Worm (Caenorhabditis elegans): Measurements from ENCODE around the gene C04B4.6.
"Not testable (repeated sequence)": the region's sequence is repeated elsewhere in the genome, so short reads cannot be mapped to it uniquely, and the experiment has no call there.

C04B4.6 gene

DNA sequence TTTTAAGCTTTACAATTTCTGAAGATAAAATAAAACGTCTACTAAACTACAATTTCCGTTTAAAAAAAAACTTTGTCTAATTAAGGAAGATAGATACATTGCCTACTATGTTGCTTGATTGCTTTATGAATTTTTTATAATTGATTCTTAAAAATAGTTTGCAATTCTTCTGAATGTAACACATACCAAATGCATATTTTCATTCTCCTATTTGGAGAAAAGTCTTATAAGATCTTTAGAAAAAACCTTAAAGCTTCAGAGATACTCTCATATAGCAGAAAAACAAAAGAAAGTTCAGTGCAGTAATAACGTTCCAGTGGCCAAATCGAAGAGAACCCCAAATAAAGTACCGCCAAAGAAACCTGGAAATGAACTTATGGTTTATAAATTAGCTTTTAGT is 31.1 kb upstream of the C04B4.6 start, which contains the start of gene phf-32:
TSS of gene phf-32 (plus strand) at position 301 of the 400 bp plus-strand sequence.
- TF ChIP-seq scrt-1 (GFP tag; IDR thresholded peaks at IDR 0.05) (no peak), hmg-4 (GFP tag; optimal IDR thresholded peaks at IDR 0.05) (no peak), F13C5.2 (tag; optimal IDR thresholded peaks at IDR 0.05) (no peak), ceh-36 (tag; optimal IDR thresholded peaks at IDR 0.05) (no peak), sea-1 (GFP tag; conservative IDR thresholded peaks at IDR 0.05) (no peak), pes-1 (GFP tag; IDR thresholded peaks at IDR 0.05) (no peak), hmbx-1 (tag; optimal IDR thresholded peaks at IDR 0.05) (no peak), flt-1 (GFP tag; IDR thresholded peaks at IDR 0.05) (no peak), tbx-37 (GFP tag; conservative IDR thresholded peaks at IDR 0.05) (no peak), ama-1 (optimal IDR thresholded peaks at IDR 0.05) (no peak), ceh-13 (GFP tag; optimal IDR thresholded peaks at IDR 0.05) (no peak), B0310.2 (tag; optimal IDR thresholded peaks at IDR 0.05) (no peak), tbx-11 (GFP tag; IDR thresholded peaks at IDR 0.05) (no peak), aly-1 (tag; optimal IDR thresholded peaks at IDR 0.05) (no peak)

DNA sequence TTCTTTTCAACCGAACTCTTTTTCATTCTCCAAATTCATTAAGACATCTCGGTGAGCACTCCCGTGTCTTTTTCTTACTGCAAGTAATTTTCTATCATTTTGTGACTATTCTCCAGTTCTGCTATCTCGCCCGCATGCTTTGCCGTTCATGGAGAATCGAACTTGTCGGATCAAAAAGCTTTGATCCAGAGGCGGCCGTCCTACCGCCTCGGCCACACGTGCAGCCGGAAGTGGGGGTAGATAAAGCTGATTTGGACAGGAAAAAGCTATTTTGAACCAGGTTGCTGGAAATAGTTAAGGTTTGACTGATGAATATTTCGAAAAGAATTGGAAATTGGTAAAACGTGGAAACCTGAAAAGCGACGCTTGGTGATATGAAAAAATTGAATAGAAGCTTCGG is 28.8 kb upstream of the C04B4.6 start:
- no peak for TF ChIP-seq ets-7 (tag; optimal IDR thresholded peaks at IDR 0.05)
- no peak for TF ChIP-seq pes-1 (GFP tag; IDR thresholded peaks at IDR 0.05)
- TF ChIP-seq tra-4 (tag; optimal IDR thresholded peaks at IDR 0.05): no peak

DNA sequence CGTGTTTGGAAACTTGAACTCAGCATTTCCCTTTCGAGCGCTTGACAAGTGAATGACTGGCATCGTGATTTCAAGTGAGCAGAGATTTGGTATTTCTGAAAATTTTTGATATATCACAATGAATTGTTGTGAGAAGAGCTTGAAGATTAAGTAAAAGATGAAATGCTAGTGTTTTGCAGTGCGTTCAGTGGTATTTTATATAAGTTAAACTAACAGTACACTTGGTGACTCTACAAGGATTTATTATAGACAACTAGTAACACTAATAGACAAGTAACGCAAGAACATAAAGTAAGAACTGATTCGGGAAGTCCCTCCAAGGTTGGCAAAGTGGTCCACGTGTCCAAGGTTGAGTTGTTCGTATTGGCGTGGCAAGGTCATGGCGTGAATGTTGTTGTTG is 27.3 kb upstream of the C04B4.6 start, which contains the start of gene dot-1.3:
TSS of gene dot-1.3 (minus strand) at position 101 of the 400 bp plus-strand sequence.
- TF ChIP-seq tbx-11 (GFP tag; IDR thresholded peaks at IDR 0.05); hmbx-1 (tag; optimal IDR thresholded peaks at IDR 0.05); ceh-13 (GFP tag; optimal IDR thresholded peaks at IDR 0.05): not testable (repeated sequence)

DNA sequence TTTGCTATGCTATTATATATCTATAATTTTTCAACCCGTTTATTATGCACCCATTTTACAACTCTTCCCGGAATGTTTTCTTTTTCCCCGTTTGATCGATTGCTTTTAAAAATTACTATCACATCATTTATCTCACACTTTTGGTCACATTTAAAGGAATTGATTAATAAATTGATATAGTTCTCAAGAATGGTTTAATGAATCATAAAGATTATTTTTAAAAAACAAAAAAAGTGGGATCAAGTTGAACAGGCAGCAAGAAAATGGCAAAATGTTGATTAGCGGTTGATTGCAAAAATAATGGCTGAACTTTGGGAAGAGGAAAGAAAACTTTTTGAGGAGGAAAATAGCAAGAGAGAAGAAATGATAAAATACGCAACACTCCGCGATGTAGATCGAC is 24.4 kb upstream of the C04B4.6 start, which contains the start of gene W06D11.5:
TSS of gene W06D11.5 (plus strand) at position 301 of the 400 bp plus-strand sequence.
- no peak for TF ChIP-seq tra-4 (tag; optimal IDR thresholded peaks at IDR 0.05)
- TF ChIP-seq hmbx-1 (tag; optimal IDR thresholded peaks at IDR 0.05): no peak
- no peak for TF ChIP-seq ama-1 (optimal IDR thresholded peaks at IDR 0.05)
- no peak for TF ChIP-seq hnd-1 (tag; optimal IDR thresholded peaks at IDR 0.05)
- TF ChIP-seq pes-1 (GFP tag; IDR thresholded peaks at IDR 0.05): no peak
- no peak for TF ChIP-seq B0310.2 (tag; optimal IDR thresholded peaks at IDR 0.05)
- TF ChIP-seq F13C5.2 (tag; optimal IDR thresholded peaks at IDR 0.05): no peak
- no peak for TF ChIP-seq ceh-13 (GFP tag; optimal IDR thresholded peaks at IDR 0.05)
- TF ChIP-seq tbx-11 (GFP tag; IDR thresholded peaks at IDR 0.05): no peak
- no peak for TF ChIP-seq hmg-4 (GFP tag; optimal IDR thresholded peaks at IDR 0.05)
- no peak for TF ChIP-seq sea-1 (GFP tag; conservative IDR thresholded peaks at IDR 0.05)
- TF ChIP-seq flt-1 (GFP tag; IDR thresholded peaks at IDR 0.05): no peak

- TF ChIP-seq ceh-13 (GFP tag; optimal IDR thresholded peaks at IDR 0.05) (no peak), tra-4 (tag; optimal IDR thresholded peaks at IDR 0.05) (no peak), ets-7 (tag; optimal IDR thresholded peaks at IDR 0.05) (no peak), hnd-1 (tag; optimal IDR thresholded peaks at IDR 0.05) (no peak), ama-1 (optimal IDR thresholded peaks at IDR 0.05) (no peak), pes-1 (GFP tag; IDR thresholded peaks at IDR 0.05) (no peak), aly-1 (tag; optimal IDR thresholded peaks at IDR 0.05) (no peak)
These were observed 22.8 kb upstream of the C04B4.6 start, which contains the start of gene W06D11.3 for ce11 chrX:12298324-12298723. Gene W06D11.3, plus strand, starts transcription at chrX:12298683.

- TF ChIP-seq sea-1 (GFP tag; conservative IDR thresholded peaks at IDR 0.05) (no peak), aly-1 (tag; optimal IDR thresholded peaks at IDR 0.05) (no peak)
These were observed 20.9 kb upstream of the C04B4.6 start, which contains the start of gene W06D11.2 for ce11 chrX:12296392-12296791. Gene W06D11.2, minus strand, starts transcription at chrX:12296730.

ce11 chrX:12294263-12294662 is 18.8 kb upstream of the C04B4.6 start, which contains the start of gene W06D11.1:
Gene W06D11.1, plus strand, starts transcription at chrX:12294563.
- no peak for TF ChIP-seq tbx-11 (GFP tag; IDR thresholded peaks at IDR 0.05)
- TF ChIP-seq ceh-36 (tag; optimal IDR thresholded peaks at IDR 0.05): no peak
- TF ChIP-seq hmbx-1 (tag; optimal IDR thresholded peaks at IDR 0.05): no peak
- no peak for TF ChIP-seq F13C5.2 (tag; optimal IDR thresholded peaks at IDR 0.05)
- TF ChIP-seq pes-1 (GFP tag; IDR thresholded peaks at IDR 0.05): no peak
- no peak for TF ChIP-seq ceh-13 (GFP tag; optimal IDR thresholded peaks at IDR 0.05)
- TF ChIP-seq sea-1 (GFP tag; conservative IDR thresholded peaks at IDR 0.05): no peak
- TF ChIP-seq tra-4 (tag; optimal IDR thresholded peaks at IDR 0.05): no peak
- no peak for TF ChIP-seq hmg-4 (GFP tag; optimal IDR thresholded peaks at IDR 0.05)
- no peak for TF ChIP-seq hnd-1 (tag; optimal IDR thresholded peaks at IDR 0.05)
- TF ChIP-seq aly-1 (tag; optimal IDR thresholded peaks at IDR 0.05): no peak
- TF ChIP-seq ets-7 (tag; optimal IDR thresholded peaks at IDR 0.05): no peak
- TF ChIP-seq B0310.2 (tag; optimal IDR thresholded peaks at IDR 0.05): no peak
- no peak for TF ChIP-seq scrt-1 (GFP tag; IDR thresholded peaks at IDR 0.05)

DNA sequence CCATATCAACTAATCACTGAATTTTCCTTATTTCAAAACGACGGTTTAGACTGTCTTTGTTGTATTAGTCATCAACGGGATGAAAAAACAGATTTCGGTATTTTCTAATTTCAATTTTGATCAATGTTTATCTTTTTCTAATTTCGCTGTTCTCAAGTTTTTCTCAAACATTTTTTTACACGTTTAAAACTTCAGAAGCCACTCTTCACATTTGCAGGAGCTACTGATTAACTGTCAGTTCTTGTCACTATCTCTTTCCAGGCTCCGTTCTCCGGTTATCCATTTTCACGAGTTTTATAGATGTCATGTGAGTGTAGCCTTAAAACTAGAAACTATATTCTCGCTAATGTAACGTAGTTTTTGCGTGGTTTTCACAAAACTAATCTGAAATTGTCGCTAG is 15.1 kb upstream of the C04B4.6 start, which contains the start of gene C04B4.4:
TSS of gene C04B4.4 (plus strand) at position 301 of the 400 bp plus-strand sequence.
- TF ChIP-seq ceh-13 (GFP tag; optimal IDR thresholded peaks at IDR 0.05) (no peak), ama-1 (optimal IDR thresholded peaks at IDR 0.05) (no peak), F13C5.2 (tag; optimal IDR thresholded peaks at IDR 0.05) (no peak), sea-1 (GFP tag; conservative IDR thresholded peaks at IDR 0.05) (no peak), hnd-1 (tag; optimal IDR thresholded peaks at IDR 0.05) (no peak), hmbx-1 (tag; optimal IDR thresholded peaks at IDR 0.05) (no peak)

- TF ChIP-seq hmg-4 (GFP tag; optimal IDR thresholded peaks at IDR 0.05) (no peak), hnd-1 (tag; optimal IDR thresholded peaks at IDR 0.05) (no peak), ets-7 (tag; optimal IDR thresholded peaks at IDR 0.05) (no peak), aly-1 (tag; optimal IDR thresholded peaks at IDR 0.05) (no peak), tbx-11 (GFP tag; IDR thresholded peaks at IDR 0.05) (no peak), F13C5.2 (tag; optimal IDR thresholded peaks at IDR 0.05) (no peak), ceh-36 (tag; optimal IDR thresholded peaks at IDR 0.05) (no peak), ceh-13 (GFP tag; optimal IDR thresholded peaks at IDR 0.05) (no peak), flt-1 (GFP tag; IDR thresholded peaks at IDR 0.05) (no peak), scrt-1 (GFP tag; IDR thresholded peaks at IDR 0.05) (no peak), B0310.2 (tag; optimal IDR thresholded peaks at IDR 0.05) (no peak)
These were observed 12.8 kb upstream of the C04B4.6 start, which contains the start of gene C04B4.5 for ce11 chrX:12288254-12288653. Gene C04B4.5, minus strand, starts transcription at chrX:12288354.
